Fruit fly (Drosophila melanogaster): ENCODE results near the gene strat.

The strat gene

DNA sequence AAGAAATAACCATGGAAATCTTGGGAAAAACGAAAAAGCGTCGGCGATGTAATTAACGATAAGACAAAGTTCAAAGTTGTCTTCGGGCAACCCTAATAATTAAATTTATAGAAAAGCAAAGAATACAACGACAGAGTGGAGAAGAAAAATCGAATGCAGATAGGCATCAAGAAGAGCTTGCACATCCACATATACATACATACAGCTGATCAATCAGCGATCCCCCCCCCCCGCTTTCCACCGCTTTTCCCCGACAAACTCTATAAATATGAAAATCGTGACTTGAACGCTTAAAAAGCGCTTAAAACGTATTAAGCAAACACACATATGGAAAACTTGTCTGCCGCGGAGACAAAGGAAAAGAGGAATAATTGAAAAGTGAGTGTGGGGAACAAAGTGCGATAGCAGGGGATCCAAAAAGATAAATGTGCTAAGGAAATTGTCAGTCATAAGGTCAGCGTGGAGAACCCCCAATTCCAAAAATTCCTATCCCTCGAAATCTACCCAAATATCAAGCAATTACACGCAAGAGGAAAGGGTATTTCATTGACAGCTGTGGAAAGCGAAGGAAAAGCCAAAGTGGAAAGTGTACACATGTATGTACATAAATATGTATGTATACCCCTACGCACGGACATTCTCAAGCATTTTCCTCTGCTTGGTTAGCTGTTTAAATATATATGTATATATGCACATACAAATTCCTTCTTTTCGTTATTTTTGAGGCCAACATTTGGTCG is 30.6 kb upstream of the strat start (continued):
- no peak for TF ChIP-seq Oli (tag; optimal IDR thresholded peaks at IDR 0.05)
- TF ChIP-seq nau (GFP tag; optimal IDR thresholded peaks at IDR 0.05): no peak
- TF ChIP-seq wdn (GFP tag; IDR thresholded peaks at IDR 0.05): no peak
- TF ChIP-seq CG2712 (tag; optimal IDR thresholded peaks at IDR 0.05): peak; percentile 3
- TF ChIP-seq Elba2 (GFP tag; optimal IDR thresholded peaks at IDR 0.05): no peak
- TF ChIP-seq fru (optimal IDR thresholded peaks at IDR 0.05): no peak
- TF ChIP-seq fd64A (GFP tag; optimal IDR thresholded peaks at IDR 0.05): peak; percentile 27
- TF ChIP-seq repo (GFP tag; optimal IDR thresholded peaks at IDR 0.05): no peak
- TF ChIP-seq CG10366 (GFP tag; IDR thresholded peaks at IDR 0.05): no peak
- no peak for TF ChIP-seq CG30431 (GFP tag; optimal IDR thresholded peaks at IDR 0.05)
- no peak for TF ChIP-seq zen (tag; optimal IDR thresholded peaks at IDR 0.05)
- TF ChIP-seq CG9215 (GFP tag; IDR thresholded peaks at IDR 0.05): no peak
- TF ChIP-seq pfk (GFP tag; optimal IDR thresholded peaks at IDR 0.05): no peak
- no peak for TF ChIP-seq Myb (GFP tag; optimal IDR thresholded peaks at IDR 0.05)
- TF ChIP-seq gce (GFP tag; IDR thresholded peaks at IDR 0.05): no peak
- TF ChIP-seq CG18599 (GFP tag; optimal IDR thresholded peaks at IDR 0.05): no peak
- no peak for TF ChIP-seq CG10274 (GFP tag; optimal IDR thresholded peaks at IDR 0.05)
- TF ChIP-seq CG2116 (GFP tag; optimal IDR thresholded peaks at IDR 0.05): no peak
- no peak for TF ChIP-seq Vsx1 (GFP tag; optimal IDR thresholded peaks at IDR 0.05)
- no peak for TF ChIP-seq ind (GFP tag; optimal IDR thresholded peaks at IDR 0.05)
- no peak for TF ChIP-seq lilli (GFP tag; optimal IDR thresholded peaks at IDR 0.05)
- no peak for TF ChIP-seq Sry-β (GFP tag; optimal IDR thresholded peaks at IDR 0.05)
- TF ChIP-seq CG17186 (GFP tag; optimal IDR thresholded peaks at IDR 0.05): no peak
- TF ChIP-seq zf30C (GFP tag; optimal IDR thresholded peaks at IDR 0.05): no peak
- TF ChIP-seq ewg (GFP tag; optimal IDR thresholded peaks at IDR 0.05): no peak
- TF ChIP-seq pzg (GFP tag; optimal IDR thresholded peaks at IDR 0.05): no peak
- no peak for TF ChIP-seq Sox100B (GFP tag; optimal IDR thresholded peaks at IDR 0.05)
- no peak for TF ChIP-seq CG18476 (GFP tag; optimal IDR thresholded peaks at IDR 0.05)
- no peak for TF ChIP-seq CG9437 (GFP tag; optimal IDR thresholded peaks at IDR 0.05)
- TF ChIP-seq Atf3 (GFP tag; optimal IDR thresholded peaks at IDR 0.05): no peak
- TF ChIP-seq sna (GFP tag; IDR thresholded peaks at IDR 0.05; ENCODE audit: partially characterized antibody): no peak
- no peak for TF ChIP-seq org-1 (GFP tag; optimal IDR thresholded peaks at IDR 0.05)
- no peak for TF ChIP-seq bowl (GFP tag; IDR thresholded peaks at IDR 0.05)
- no peak for TF ChIP-seq dmrt11E (tag; optimal IDR thresholded peaks at IDR 0.05)
- no peak for TF ChIP-seq ken (GFP tag; IDR thresholded peaks at IDR 0.05)
- TF ChIP-seq otp (GFP tag; IDR thresholded peaks at IDR 0.05): 0 out of 3 replicates have a peak, but pooled peaks have one; percentile 4
- TF ChIP-seq al (GFP tag; IDR thresholded peaks at IDR 0.05): no peak
- TF ChIP-seq tll (GFP tag; optimal IDR thresholded peaks at IDR 0.05): peak in 1 of 2 experiments; percentile 71
- TF ChIP-seq ab (GFP tag; optimal IDR thresholded peaks at IDR 0.05): no peak
- TF ChIP-seq unpg (GFP tag; optimal IDR thresholded peaks at IDR 0.05): no peak
- TF ChIP-seq sob (GFP tag; IDR thresholded peaks at IDR 0.05): no peak
- TF ChIP-seq dm (GFP tag; optimal IDR thresholded peaks at IDR 0.05): no peak
- no peak for TF ChIP-seq Tbp (GFP tag; optimal IDR thresholded peaks at IDR 0.05)
- TF ChIP-seq CG10654 (GFP tag; optimal IDR thresholded peaks at IDR 0.05): no peak
- no peak for TF ChIP-seq CG11560 (tag; IDR thresholded peaks at IDR 0.05)
- TF ChIP-seq CG15479 (GFP tag; optimal IDR thresholded peaks at IDR 0.05): peak; percentile 36
- TF ChIP-seq CG12659 (GFP tag; optimal IDR thresholded peaks at IDR 0.05): no peak
- no peak for TF ChIP-seq CG2889 (GFP tag; IDR thresholded peaks at IDR 0.05)
- no peak for TF ChIP-seq Hmr (GFP tag; optimal IDR thresholded peaks at IDR 0.05)
- no peak for TF ChIP-seq br (optimal IDR thresholded peaks at IDR 0.05)
- TF ChIP-seq Atf6 (GFP tag; IDR thresholded peaks at IDR 0.05): no peak

All from whole organism, embryonic.